Worm (Caenorhabditis elegans) whole organism, L2 larva: ENCODE results near the gene F15B9.11.
A peak's percentile ranks its signal among the peaks of the same experiment; 100 is the strongest.

Experiments used
- C34F6.9 ChIP-seq: fragments of 150-350 bp; optimal IDR thresholded peaks from 2 replicates; lab custom pipeline; 2014; ENCODE audit warnings: missing biosample characterization, missing genetic modification characterization
- F13H6.1 ChIP-seq: sonication (generic microtip); optimal IDR thresholded peaks from 2 replicates; lab custom pipeline; 2016; ENCODE audit warnings: missing genetic modification characterization, missing compliant biosample characterization
- R02D3.7 ChIP-seq: fragments of 150-350 bp; optimal IDR thresholded peaks from 2 replicates; lab custom pipeline; 2014; ENCODE audit warnings: missing biosample characterization, missing genetic modification characterization
- Y55F3AM.14 ChIP-seq: fragments of 200-800 bp; sonication (Bioruptor generic); optimal IDR thresholded peaks from 2 replicates; lab custom pipeline; 2018; ENCODE audit warnings: mild to moderate bottlenecking, missing genetic modification characterization, missing compliant biosample characterization
- aly-2 ChIP-seq: fragments of 150-350 bp; optimal IDR thresholded peaks from 2 replicates; lab custom pipeline; 2014; ENCODE audit warnings: missing biosample characterization, missing genetic modification characterization
- blmp-1 ChIP-seq: sonication (generic microtip); optimal IDR thresholded peaks from 2 replicates; lab custom pipeline; 2017; ENCODE audit warnings: missing genetic modification characterization, mild to moderate bottlenecking, missing compliant biosample characterization, antibody characterized with exemption, moderate library complexity; ENCODE audit not compliant: insufficient read depth
- ceh-16 ChIP-seq: fragments of 150-350 bp; optimal IDR thresholded peaks from 2 replicates; lab custom pipeline; 2014; ENCODE audit warnings: missing biosample characterization, missing genetic modification characterization
- ceh-82 ChIP-seq: fragments of 150-350 bp; optimal IDR thresholded peaks from 2 replicates; lab custom pipeline; 2014; ENCODE audit warnings: missing biosample characterization, missing genetic modification characterization
- crh-2 ChIP-seq: sonication (generic microtip); optimal IDR thresholded peaks from 2 replicates; lab custom pipeline; 2017; ENCODE audit warnings: missing biosample characterization, missing genetic modification characterization
- dmd-4 ChIP-seq: sonication (generic microtip); optimal IDR thresholded peaks from 2 replicates; lab custom pipeline; 2017; ENCODE audit warnings: missing biosample characterization, missing genetic modification characterization
- elt-1 ChIP-seq: fragments of 150-350 bp; optimal IDR thresholded peaks from 2 replicates; lab custom pipeline; 2014; ENCODE audit warnings: missing biosample characterization, missing genetic modification characterization
- elt-3 ChIP-seq: sonication (generic microtip); optimal IDR thresholded peaks from 2 replicates; lab custom pipeline; 2017; ENCODE audit warnings: missing biosample characterization, missing genetic modification characterization
- fos-1 ChIP-seq: fragments of 150-350 bp; optimal IDR thresholded peaks from 2 replicates; lab custom pipeline; 2014; ENCODE audit warnings: missing biosample characterization, missing genetic modification characterization
- gmeb-1 ChIP-seq: fragments of 150-350 bp; optimal IDR thresholded peaks from 2 replicates; lab custom pipeline; 2014; ENCODE audit warnings: missing biosample characterization, missing genetic modification characterization
- lin-13 ChIP-seq: fragments of 150-350 bp; optimal IDR thresholded peaks from 2 replicates; lab custom pipeline; 2014; ENCODE audit warnings: missing biosample characterization, missing genetic modification reagents, missing genetic modification characterization
- lin-39 ChIP-seq: fragments of 150-350 bp; optimal IDR thresholded peaks from 2 replicates; lab custom pipeline; 2014; ENCODE audit warnings: missing biosample characterization, missing genetic modification reagents, missing genetic modification characterization
- lsy-2 ChIP-seq, 2 experiments: fragments of 150-350 bp in 1 of 2; sonication (generic microtip) in 1 of 2; optimal IDR thresholded peaks; 2 replicates each; lab custom pipeline; 2014 to 2017; ENCODE audit warnings: missing biosample characterization in 2 of 2, missing genetic modification characterization in 2 of 2
- mab-5 ChIP-seq: fragments of 150-350 bp; optimal IDR thresholded peaks from 2 replicates; lab custom pipeline; 2014; ENCODE audit warnings: missing biosample characterization, missing genetic modification characterization
- nhr-10 ChIP-seq: sonication (generic microtip); optimal IDR thresholded peaks from 2 replicates; lab custom pipeline; 2017; ENCODE audit warnings: missing biosample characterization, missing genetic modification characterization
- nhr-12 ChIP-seq: fragments of 150-350 bp; optimal IDR thresholded peaks from 2 replicates; lab custom pipeline; 2014; ENCODE audit warnings: missing biosample characterization, missing genetic modification characterization
- nhr-129 ChIP-seq: fragments of 150-350 bp; optimal IDR thresholded peaks from 2 replicates; lab custom pipeline; 2014; ENCODE audit warnings: missing biosample characterization, missing genetic modification characterization
- nhr-23 ChIP-seq: fragments of 150-350 bp; optimal IDR thresholded peaks from 2 replicates; lab custom pipeline; 2014; ENCODE audit warnings: missing biosample characterization, missing genetic modification reagents, missing genetic modification characterization
- nhr-237 ChIP-seq: fragments of 150-350 bp; optimal IDR thresholded peaks from 2 replicates; lab custom pipeline; 2014; ENCODE audit warnings: missing biosample characterization, missing genetic modification characterization
- nhr-6 ChIP-seq: fragments of 150-350 bp; optimal IDR thresholded peaks from 2 replicates; lab custom pipeline; 2014; ENCODE audit warnings: missing biosample characterization, missing genetic modification characterization
- peb-1 ChIP-seq: fragments of 150-350 bp; optimal IDR thresholded peaks from 2 replicates; lab custom pipeline; 2014; ENCODE audit warnings: missing biosample characterization, missing genetic modification characterization
- sem-4 ChIP-seq: fragments of 150-350 bp; optimal IDR thresholded peaks from 2 replicates; lab custom pipeline; 2014; ENCODE audit warnings: missing biosample characterization, missing genetic modification reagents, missing genetic modification characterization
- sma-3 ChIP-seq: sonication (generic microtip); optimal IDR thresholded peaks from 2 replicates; lab custom pipeline; 2016; ENCODE audit warnings: missing genetic modification reagents, missing genetic modification characterization, missing compliant biosample characterization
- sma-9 ChIP-seq, 2 experiments: fragments of 150-350 bp in 1 of 2; sonication (generic microtip) in 1 of 2; optimal IDR thresholded peaks; 2 replicates each; lab custom pipeline; 2014 to 2016; ENCODE audit warnings: missing genetic modification characterization in 2 of 2, mild to moderate bottlenecking in 1 of 2, missing biosample characterization in 1 of 2, missing compliant biosample characterization in 1 of 2, missing genetic modification reagents in 1 of 2, moderate library complexity in 1 of 2
- unc-55 ChIP-seq: fragments of 150-350 bp; sonication (generic microtip); optimal IDR thresholded peaks from 3 replicates; lab custom pipeline; 2014; ENCODE audit warnings: missing biosample characterization, missing genetic modification reagents, missing genetic modification characterization
- zag-1 ChIP-seq: fragments of 150-350 bp; optimal IDR thresholded peaks from 2 replicates; lab custom pipeline; 2014; ENCODE audit warnings: missing biosample characterization, missing genetic modification characterization
- ztf-1 ChIP-seq: fragments of 200-800 bp; sonication (Bioruptor generic); conservative IDR thresholded peaks from 2 replicates; pipeline ENCODE4 v1.3.6; 2022; ENCODE audit warnings: missing genetic modification characterization, missing compliant biosample characterization
- ztf-11 ChIP-seq: sonication (generic microtip); optimal IDR thresholded peaks from 2 replicates; lab custom pipeline; 2017; ENCODE audit warnings: missing biosample characterization, missing genetic modification characterization
- ztf-4 ChIP-seq: fragments of 150-350 bp; optimal IDR thresholded peaks from 2 replicates; lab custom pipeline; 2014; ENCODE audit warnings: missing biosample characterization, missing genetic modification characterization

Gene F15B9.11

ce11 chrV:13018233-13018632 is 25.5 kb upstream of the F15B9.11 start:
- TF ChIP-seq gmeb-1 (tag; lab: Kevin White, UChicago) (no peak), elt-1 (tag; lab: Kevin White, UChicago) (no peak), Y55F3AM.14 (GFP tag; lab: Kevin White, UChicago) (no peak), blmp-1 (tag; lab: Kevin White, UChicago) (no peak), nhr-129 (no peak), nhr-6 (tag; lab: Kevin White, UChicago) (no peak), lin-13 (GFP tag; lab: Kevin White, UChicago) (no peak), mab-5 (tag; lab: Kevin White, UChicago) (no peak), ztf-1 (no peak), C34F6.9 (tag; lab: Kevin White, UChicago) (no peak), ztf-11 (tag; lab: Kevin White, UChicago) (no peak), dmd-4 (tag; lab: Kevin White, UChicago) (no peak), ceh-82 (no peak), ceh-16 (tag; lab: Kevin White, UChicago) (no peak), sma-3 (no peak)

DNA sequence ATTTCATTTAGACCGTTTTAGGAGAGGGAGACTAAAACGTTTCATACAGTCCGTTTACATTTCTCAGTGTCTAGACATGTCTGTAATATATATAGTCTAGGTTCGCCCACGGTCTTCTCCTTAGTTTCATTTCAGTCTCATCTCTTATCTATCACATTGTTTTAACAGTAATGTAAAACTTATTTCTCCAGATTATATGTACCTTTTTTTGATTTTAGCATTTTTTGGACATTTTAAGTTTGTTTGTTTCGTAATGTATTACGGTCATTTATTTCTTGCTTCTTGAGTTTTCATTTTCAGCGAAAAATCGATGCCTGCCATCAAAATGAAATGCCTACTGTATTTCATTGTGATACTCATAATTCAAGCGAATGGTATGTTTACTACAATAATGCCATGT is 21.1 kb upstream of the F15B9.11 start, which contains the start of gene F15B9.6:
Gene F15B9.6, plus strand, starts transcription at position 301 of the 400 bp plus-strand sequence.
- TF ChIP-seq peb-1 (tag; lab: Kevin White, UChicago), result no peak
- TF ChIP-seq nhr-10 (tag; lab: Kevin White, UChicago), result no peak
- no peak for TF ChIP-seq unc-55 (GFP tag; lab: Kevin White, UChicago)
- no peak for TF ChIP-seq R02D3.7
- no peak for TF ChIP-seq F13H6.1 (tag; lab: Kevin White, UChicago)
- TF ChIP-seq aly-2, result no peak

DNA sequence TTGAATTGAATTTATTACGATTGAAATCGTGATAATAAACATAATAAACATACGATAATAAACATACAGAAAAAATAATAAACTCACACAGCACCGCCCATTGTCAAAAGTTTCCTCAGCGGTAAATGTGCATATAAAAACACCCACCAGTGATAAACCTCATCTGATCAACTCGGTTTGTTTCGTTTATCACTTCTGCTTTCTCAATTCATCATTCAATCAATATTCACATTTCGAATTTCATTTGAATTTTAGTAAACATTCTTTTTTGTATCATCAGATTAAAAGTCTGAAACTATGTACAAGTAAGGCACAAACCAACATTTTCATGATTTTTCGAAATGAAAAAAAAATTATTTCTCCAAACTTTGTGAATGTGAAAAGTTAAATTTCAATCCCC is 20.5 kb upstream of the F15B9.11 start, which contains the start of gene try-10:
Gene try-10, minus strand, starts transcription at position 101 of the 400 bp plus-strand sequence.
- no peak for TF ChIP-seq lin-13 (GFP tag; lab: Kevin White, UChicago)
- no peak for TF ChIP-seq lin-39 (tag; lab: Kevin White, UChicago)
- no peak for TF ChIP-seq nhr-129

DNA sequence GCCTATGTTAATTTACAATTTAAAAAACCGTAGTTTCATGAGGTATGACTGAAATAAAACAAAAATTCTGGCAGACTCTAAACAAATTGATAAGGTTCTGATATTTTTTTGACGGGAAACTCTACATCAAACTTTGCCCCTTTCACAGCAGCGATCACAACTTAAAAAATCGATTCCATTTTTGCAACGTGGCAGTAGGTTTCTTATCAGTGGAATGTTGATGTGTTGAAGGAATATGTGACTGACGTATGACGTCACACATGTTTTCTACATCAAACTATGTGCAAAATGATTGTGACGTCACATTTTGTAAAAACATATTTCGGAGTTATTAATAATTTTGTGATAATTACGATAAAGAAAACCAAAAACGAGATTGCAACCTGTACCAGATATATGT is 19.2 kb upstream of the F15B9.11 start:
- TF ChIP-seq nhr-129, result no peak
- no peak for TF ChIP-seq zag-1 (tag; lab: Kevin White, UChicago)
- TF ChIP-seq nhr-6 (tag; lab: Kevin White, UChicago), result no peak
- TF ChIP-seq lin-13 (GFP tag; lab: Kevin White, UChicago), result no peak
- no peak for TF ChIP-seq ztf-4 (tag; lab: Kevin White, UChicago)
- no peak for TF ChIP-seq elt-3 (tag; lab: Kevin White, UChicago)
- peak; percentile 22 for TF ChIP-seq gmeb-1 (tag; lab: Kevin White, UChicago)
- TF ChIP-seq fos-1 (tag; lab: Kevin White, UChicago), result peak; percentile 28
- TF ChIP-seq mab-5 (tag; lab: Kevin White, UChicago), result no peak
- TF ChIP-seq sma-9 (GFP tag; optimal IDR thresholded peaks at IDR 0.05; lab: Kevin White, UChicago), result peak; percentile 78
- TF ChIP-seq sma-9 (tag; optimal IDR thresholded peaks at IDR 0.05; lab: Kevin White, UChicago), result no peak
- TF ChIP-seq nhr-237 (tag; lab: Kevin White, UChicago), result no peak
- no peak for TF ChIP-seq ceh-82
- peak; percentile 42 for TF ChIP-seq F13H6.1 (tag; lab: Kevin White, UChicago)
- no peak for TF ChIP-seq R02D3.7
- no peak for TF ChIP-seq aly-2
- no peak for TF ChIP-seq Y55F3AM.14 (GFP tag; lab: Kevin White, UChicago)
- TF ChIP-seq lin-39 (tag; lab: Kevin White, UChicago), result no peak
- TF ChIP-seq dmd-4 (tag; lab: Kevin White, UChicago), result no peak
- peak; percentile 92 for TF ChIP-seq crh-2

DNA sequence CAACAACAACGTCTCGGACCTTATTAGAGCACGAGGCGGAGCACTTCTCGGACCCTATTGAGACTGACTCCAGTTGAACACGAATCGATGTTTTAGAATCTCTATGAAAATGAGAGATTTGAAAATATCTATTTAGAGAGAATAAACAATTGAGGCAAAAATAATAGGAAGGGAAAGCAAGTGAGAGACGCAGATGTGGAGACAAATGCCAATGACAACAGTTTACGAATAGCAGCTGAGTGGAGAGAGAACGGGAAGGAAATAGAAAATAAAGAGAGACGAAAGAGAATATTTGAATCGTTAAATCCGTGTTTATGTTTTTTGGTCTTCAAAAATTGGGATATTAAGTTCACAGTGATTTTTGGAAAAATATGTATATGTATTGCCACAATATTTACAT is 17.1 kb upstream of the F15B9.11 start:
- TF ChIP-seq sem-4 (no peak), lsy-2 (tag; optimal IDR thresholded peaks at IDR 0.05; lab: Kevin White, UChicago) (peak in 1 of 2 experiments; percentile 49), nhr-12 (no peak), crh-2 (peak; percentile 49), lin-13 (GFP tag; lab: Kevin White, UChicago) (peak; percentile 21), C34F6.9 (tag; lab: Kevin White, UChicago) (peak; percentile 57), blmp-1 (tag; lab: Kevin White, UChicago) (peak; percentile 39), F13H6.1 (tag; lab: Kevin White, UChicago) (peak; percentile 7), nhr-129 (peak; percentile 37), nhr-23 (tag; lab: Kevin White, UChicago) (no peak), elt-1 (tag; lab: Kevin White, UChicago) (no peak), unc-55 (GFP tag; lab: Kevin White, UChicago) (peak; percentile 32)
